Fruit fly (Drosophila melanogaster): ENCODE data around the gene HP1b.

DNA sequence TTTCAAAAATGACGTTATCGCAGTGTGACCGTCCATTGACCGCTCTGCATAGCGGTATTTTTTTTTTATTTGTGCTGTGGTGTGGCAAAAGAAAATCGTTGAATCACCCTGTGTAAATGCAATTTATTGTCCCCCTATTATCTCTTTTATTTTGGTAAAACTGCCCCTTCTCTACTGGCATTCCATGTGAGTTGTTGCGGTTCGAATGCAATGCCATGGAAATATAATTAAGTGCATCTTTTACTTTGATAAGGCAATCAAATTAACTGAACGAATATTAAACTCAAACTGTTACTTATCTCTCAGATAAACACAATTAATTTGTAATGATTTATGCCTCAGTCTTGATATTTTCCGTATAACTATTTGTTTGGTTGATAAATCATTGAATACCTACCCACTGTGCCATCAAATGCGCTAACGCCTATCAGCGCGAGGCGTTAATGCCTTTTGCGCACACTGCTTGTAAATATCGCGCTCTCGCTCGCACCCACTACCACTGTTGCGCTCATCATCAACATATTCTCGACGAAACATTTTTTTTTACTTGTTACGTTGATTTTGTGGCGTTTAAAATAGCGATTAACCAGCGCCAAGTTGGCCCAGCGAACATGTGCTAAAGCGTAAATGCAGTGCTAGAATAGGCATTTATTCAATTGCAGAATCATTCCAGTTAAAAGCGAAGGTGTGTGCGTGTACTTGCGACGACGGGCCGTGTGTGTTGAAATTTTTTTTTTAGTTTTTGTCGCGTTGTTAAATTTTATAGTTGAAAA is 28.4 kb downstream of the HP1b start:
- TF ChIP-seq rn (GFP tag; IDR thresholded peaks at IDR 0.05) (no peak), CG9948 (tag; optimal IDR thresholded peaks at IDR 0.05) (peak; percentile 50), CG8159 (tag; optimal IDR thresholded peaks at IDR 0.05) (peak; percentile 40), fd96Ca (GFP tag; IDR thresholded peaks at IDR 0.05) (no peak; the same call in 2 of the 3 replicates), CG17806 (tag; optimal IDR thresholded peaks at IDR 0.05) (no peak), EcR (GFP tag; optimal IDR thresholded peaks at IDR 0.05) (no peak), Snoo (tag; optimal IDR thresholded peaks at IDR 0.05) (peak; percentile 23), gl (tag; optimal IDR thresholded peaks at IDR 0.05) (no peak), CG10348 (GFP tag; IDR thresholded peaks at IDR 0.05) (no peak), CG8301 (tag; optimal IDR thresholded peaks at IDR 0.05) (peak; percentile 41), D1 (tag; optimal IDR thresholded peaks at IDR 0.05) (no peak), CG12605 (GFP tag; IDR thresholded peaks at IDR 0.05) (no peak), Pif1B (GFP tag; optimal IDR thresholded peaks at IDR 0.05) (no peak)

All from whole organism, pupa.